Fruit fly (Drosophila melanogaster) S2 (cell line): ENCODE measurements around the gene gny.

Experiments used
- CG8478 ChIP-seq: fragments of >200 bp; optimal IDR thresholded peaks from 2 replicates; lab custom pipeline; 2018
- CTCF ChIP-seq, 2 experiments: fragments of >200 bp; optimal IDR thresholded peaks; 2 replicates each; lab custom pipeline; 2018

gny gene

dm6 chr2L:10428528-10428927 is 48.6 kb downstream of the gny start, which contains the start of gene CG5188:
CG5188 (plus strand) TSS chr2L:10428829.
- TF ChIP-seq CTCF (optimal IDR thresholded peaks at IDR 0.05; lab: Kevin White, UChicago), result no peak
- TF ChIP-seq CG8478 (lab: Kevin White, UChicago), result no peak

- TF ChIP-seq CTCF (optimal IDR thresholded peaks at IDR 0.05; lab: Kevin White, UChicago) (no peak), CG8478 (lab: Kevin White, UChicago) (no peak)
Measured at dm6 chr2L:10430802-10431476, 51.0 kb downstream of the gny start, which contains the start of the genes Bug22 and TfIIB. Bug22 (minus strand) TSS chr2L:10430918. TfIIB (plus strand) TSS chr2L:10431338.
